Fruit fly (Drosophila melanogaster) whole organism, prepupa: ENCODE data around the gene CG15019.

Experiments
- CG10631 ChIP-seq: fragments of 200-800 bp; sonication (Bioruptor generic); optimal IDR thresholded peaks from 2 replicates; lab custom pipeline; 2016; ENCODE audit warnings: missing biosample characterization, missing genetic modification characterization
- CG34406 ChIP-seq: fragments of 200-800 bp; sonication (Bioruptor generic); optimal IDR thresholded peaks from 3 replicates; lab custom pipeline; 2016; ENCODE audit warnings: missing biosample characterization, missing genetic modification characterization
- CG8119 ChIP-seq: fragments of 200-800 bp; sonication (Bioruptor generic); IDR thresholded peaks from 3 replicates; pipeline ENCODE4 v1.3.6; 2022; ENCODE audit warnings: missing biosample characterization, missing genetic modification characterization
- CG8319 ChIP-seq: fragments of 200-800 bp; sonication (Bioruptor generic); optimal IDR thresholded peaks from 3 replicates; lab custom pipeline; 2016; ENCODE audit warnings: missing biosample characterization, missing genetic modification characterization
- Lpt ChIP-seq: fragments of 200-800 bp; sonication (Bioruptor generic); optimal IDR thresholded peaks from 3 replicates; lab custom pipeline; 2016; ENCODE audit warnings: missing biosample characterization, missing genetic modification characterization
- OdsH ChIP-seq: fragments of 200-800 bp; sonication (Bioruptor generic); optimal IDR thresholded peaks from 3 replicates; lab custom pipeline; 2016; ENCODE audit warnings: missing biosample characterization, missing genetic modification characterization
- Smox ChIP-seq: fragments of 200-800 bp; sonication (Bioruptor generic); optimal IDR thresholded peaks from 3 replicates; lab custom pipeline; 2016; ENCODE audit warnings: missing biosample characterization, missing genetic modification characterization
- acj6 ChIP-seq: fragments of 200-800 bp; sonication (Bioruptor generic); optimal IDR thresholded peaks from 3 replicates; lab custom pipeline; 2016; ENCODE audit warnings: missing biosample characterization, missing genetic modification characterization
- eg ChIP-seq: fragments of 200-800 bp; sonication (Bioruptor generic); IDR thresholded peaks from 3 replicates; pipeline ENCODE4 v1.3.6; 2022; ENCODE audit warnings: missing biosample characterization, missing genetic modification characterization

DNA sequence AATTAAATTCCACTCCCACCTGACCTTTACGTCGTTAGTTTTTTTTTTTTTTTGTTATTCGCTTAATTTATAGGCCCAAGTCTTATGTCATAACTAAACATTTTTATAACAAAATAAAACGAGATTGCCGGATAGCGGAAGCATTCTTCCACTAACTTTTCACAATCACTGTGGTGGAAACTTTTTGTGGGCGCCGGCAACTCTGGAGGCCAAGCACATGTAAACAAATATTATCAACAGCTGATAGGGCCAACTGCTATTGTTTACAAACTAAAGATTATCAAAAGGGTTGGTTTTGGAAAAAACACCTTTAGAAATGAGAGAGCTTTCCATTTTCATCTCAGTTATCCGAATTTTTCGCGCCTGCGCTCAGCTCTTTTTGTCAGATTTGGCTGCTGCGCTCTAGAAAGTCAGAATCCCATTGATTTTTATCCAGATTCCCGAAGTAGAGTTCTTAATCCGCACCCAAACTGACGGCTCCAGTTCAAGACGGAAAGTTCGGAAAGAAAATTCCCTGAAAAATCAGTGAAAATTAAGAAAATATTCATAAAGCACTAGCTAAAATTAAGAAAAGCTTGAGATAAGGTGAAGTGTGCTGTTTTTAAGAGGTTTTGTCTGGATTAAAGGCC, 23.2 kb upstream of the CG15019 start, which contains the start of gene nAChRbeta1:
- TF ChIP-seq Smox (GFP tag; lab: Kevin White, UChicago) (no peak), acj6 (GFP tag; lab: Kevin White, UChicago) (no peak), Lpt (GFP tag; lab: Kevin White, UChicago) (no peak), CG8319 (GFP tag; lab: Kevin White, UChicago) (no peak), OdsH (GFP tag; lab: Kevin White, UChicago) (no peak), CG34406 (GFP tag; lab: Kevin White, UChicago) (no peak), CG10631 (GFP tag; lab: Kevin White, UChicago) (no peak), eg (GFP tag; lab: Robert Waterston, UW) (no peak), CG8119 (no peak)
